Worm (Caenorhabditis elegans): ENCODE results near the gene skr-15.

DNA sequence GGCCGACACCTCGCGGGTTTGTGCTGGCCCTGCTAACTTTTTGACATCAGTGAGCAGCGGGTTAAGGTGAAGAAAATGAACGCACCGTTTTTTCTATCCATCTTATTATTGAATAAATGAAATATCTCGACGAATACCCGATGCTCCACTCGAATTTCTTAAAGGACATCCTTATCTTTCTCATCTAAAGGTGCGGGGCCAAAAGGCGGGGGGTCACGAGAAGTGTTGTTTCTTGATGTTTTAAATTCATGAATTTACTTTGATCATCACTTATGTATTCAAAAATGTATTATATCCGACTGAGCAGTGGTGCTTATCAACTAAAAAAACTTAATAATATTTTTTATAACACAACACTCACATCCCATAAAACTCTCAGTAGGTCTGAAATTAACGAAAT lies 40.7 kb downstream of the skr-15 start, which contains the start of gene nhr-261:
- TF ChIP-seq let-526 (GFP tag; IDR thresholded peaks at IDR 0.05) = no peak
- no peak for TF ChIP-seq lag-1 (GFP tag; IDR thresholded peaks at IDR 0.05)
- TF ChIP-seq ama-1 (optimal IDR thresholded peaks at IDR 0.05) = no peak
- no peak for TF ChIP-seq ama-1 (GFP tag; optimal IDR thresholded peaks at IDR 0.05)
- TF ChIP-seq snpc-4 (GFP tag; optimal IDR thresholded peaks at IDR 0.05) = no peak
- TF ChIP-seq snpc-4 (tag; optimal IDR thresholded peaks at IDR 0.05) = no peak
- TF ChIP-seq ceh-79 (tag; optimal IDR thresholded peaks at IDR 0.05) = no peak
- TF ChIP-seq ceh-40 (GFP tag; IDR thresholded peaks at IDR 0.05) = no peak
- no peak for TF ChIP-seq atf-7 (tag; optimal IDR thresholded peaks at IDR 0.05)
- no peak for TF ChIP-seq bed-1 (GFP tag; IDR thresholded peaks at IDR 0.05)
- TF ChIP-seq attf-3 (GFP tag; conservative IDR thresholded peaks at IDR 0.05) = no peak
- no peak for TF ChIP-seq rcor-1 (GFP tag; IDR thresholded peaks at IDR 0.05)
- TF ChIP-seq ztf-28 (GFP tag; IDR thresholded peaks at IDR 0.05) = no peak
- TF ChIP-seq lsl-1 (GFP tag; optimal IDR thresholded peaks at IDR 0.05) = no peak
